Worm (Caenorhabditis elegans): Measurements from ENCODE around the gene srh-37.

ce11 chrV:467507-467906, 44.8 kb downstream of the srh-37 start:
- TF ChIP-seq ama-1 (optimal IDR thresholded peaks at IDR 0.05) (no peak), scrt-1 (GFP tag; IDR thresholded peaks at IDR 0.05) (no peak), flt-1 (GFP tag; IDR thresholded peaks at IDR 0.05) (no peak), ceh-36 (tag; optimal IDR thresholded peaks at IDR 0.05) (no peak), hmg-4 (GFP tag; optimal IDR thresholded peaks at IDR 0.05) (no peak), aly-1 (tag; optimal IDR thresholded peaks at IDR 0.05) (no peak), B0310.2 (tag; optimal IDR thresholded peaks at IDR 0.05) (no peak), ets-7 (tag; optimal IDR thresholded peaks at IDR 0.05) (no peak), hmbx-1 (tag; optimal IDR thresholded peaks at IDR 0.05) (no peak), pes-1 (GFP tag; IDR thresholded peaks at IDR 0.05) (no peak), tra-4 (tag; optimal IDR thresholded peaks at IDR 0.05) (no peak), hnd-1 (tag; optimal IDR thresholded peaks at IDR 0.05) (no peak)

All from whole organism, early embryonic.